Fruit fly (Drosophila melanogaster) whole organism, adult: ENCODE data around the gene Nepl13.

ENCODE experiments used
- CG11617 ChIP-seq: fragments of 200-800 bp; sonication (Bioruptor generic); optimal IDR thresholded peaks from 2 replicates; lab custom pipeline; 2017; ENCODE audit warnings: mild to moderate bottlenecking, missing biosample characterization, missing genetic modification reagents, missing genetic modification characterization
- CG14711 ChIP-seq: fragments of 200-800 bp; sonication (Bioruptor generic); optimal IDR thresholded peaks from 2 replicates; lab custom pipeline; 2018; ENCODE audit warnings: missing biosample characterization, mild to moderate bottlenecking, missing genetic modification characterization, moderate library complexity
- CG1620 ChIP-seq: fragments of 200-800 bp; sonication (Bioruptor generic); optimal IDR thresholded peaks from 2 replicates; lab custom pipeline; 2016; ENCODE audit warnings: missing biosample characterization, missing genetic modification characterization
- CG33017 ChIP-seq: fragments of 200-800 bp; sonication (Bioruptor generic); optimal IDR thresholded peaks from 2 replicates; lab custom pipeline; 2018; ENCODE audit warnings: missing biosample characterization, mild to moderate bottlenecking, missing genetic modification characterization, moderate library complexity
- CG7101 ChIP-seq: fragments of 200-800 bp; sonication (Bioruptor generic); optimal IDR thresholded peaks from 2 replicates; lab custom pipeline; 2018; ENCODE audit warnings: missing biosample characterization, mild to moderate bottlenecking, missing genetic modification characterization, moderate library complexity
- Clk ChIP-seq: fragments of 200-800 bp; sonication (Bioruptor generic); optimal IDR thresholded peaks from 2 replicates; lab custom pipeline; 2017; ENCODE audit warnings: missing biosample characterization, missing genetic modification characterization
- Crg-1 ChIP-seq: fragments of 200-800 bp; sonication (Bioruptor generic); optimal IDR thresholded peaks from 2 replicates; lab custom pipeline; 2016; ENCODE audit warnings: missing biosample characterization, missing genetic modification characterization
- cnc ChIP-seq, 2 experiments: fragments of >200 bp; optimal IDR thresholded peaks; 2 replicates each; lab custom pipeline; 2017
- kay ChIP-seq: fragments of 200-800 bp; sonication (Bioruptor generic); peaks from one replicate; lab custom pipeline; 2016; ENCODE audit warnings: missing biosample characterization, missing genetic modification characterization, borderline replicate concordance
- pad ChIP-seq: fragments of 200-800 bp; sonication (Bioruptor generic); optimal IDR thresholded peaks from 3 replicates; lab custom pipeline; 2017; ENCODE audit warnings: missing biosample characterization, missing genetic modification characterization, mild to moderate bottlenecking, moderate library complexity, missing genetic modification reagents
- tj ChIP-seq: fragments of 200-800 bp; sonication (Bioruptor generic); optimal IDR thresholded peaks from 3 replicates; lab custom pipeline; 2017; ENCODE audit warnings: missing biosample characterization, mild to moderate bottlenecking, missing genetic modification characterization, moderate library complexity

dm6 chr3R:22752929-22753328 lies 7.9 kb downstream of the Nepl13 start:
- TF ChIP-seq CG11617 (GFP tag; lab: Kevin White, UChicago) (no peak), Clk (no peak), cnc (optimal IDR thresholded peaks at IDR 0.05; lab: Kevin White, UChicago) (no peak), CG1620 (GFP tag; lab: Kevin White, UChicago) (no peak), kay (GFP tag; lab: Kevin White, UChicago) (no peak), CG14711 (tag; lab: Kevin White, UChicago) (no peak), pad (GFP tag; lab: Kevin White, UChicago) (no peak), CG33017 (tag; lab: Kevin White, UChicago) (no peak), tj (no peak), Crg-1 (GFP tag; lab: Kevin White, UChicago) (no peak), CG7101 (tag; lab: Kevin White, UChicago) (no peak)
